Fruit fly (Drosophila melanogaster) whole organism, embryonic: Measurements from ENCODE around the gene Eip63E.

Source experiments
- BEAF-32 ChIP-seq: fragments of 200-800 bp; sonication (Bioruptor generic); optimal IDR thresholded peaks from 3 replicates; lab custom pipeline; 2017; ENCODE audit warnings: missing biosample characterization, missing genetic modification characterization, mild to moderate bottlenecking, moderate library complexity, missing genetic modification reagents
- CG10462 ChIP-seq: fragments of 200-800 bp; sonication (Bioruptor generic); optimal IDR thresholded peaks from 2 replicates; lab custom pipeline; 2016; ENCODE audit warnings: missing biosample characterization, missing genetic modification characterization
- CG11456 ChIP-seq: fragments of 200-800 bp; sonication (Bioruptor generic); IDR thresholded peaks from 3 replicates; pipeline ENCODE4 v1.3.6; 2022; ENCODE audit warnings: missing biosample characterization, missing genetic modification characterization
- CG13624 ChIP-seq: fragments of 200-800 bp; sonication (Bioruptor generic); optimal IDR thresholded peaks from 2 replicates; lab custom pipeline; 2016; ENCODE audit warnings: missing biosample characterization, missing genetic modification characterization
- CG13775 ChIP-seq: fragments of 200-800 bp; sonication (Bioruptor generic); optimal IDR thresholded peaks from 3 replicates; lab custom pipeline; 2017; ENCODE audit warnings: missing biosample characterization, mild to moderate bottlenecking, missing genetic modification characterization
- CG14860 ChIP-seq: fragments of 200-800 bp; sonication (Bioruptor generic); IDR thresholded peaks from 3 replicates; pipeline ENCODE4 v1.3.6; 2022; ENCODE audit warnings: missing biosample characterization, missing genetic modification characterization; ENCODE audit not compliant: partially characterized antibody
- CG17359 ChIP-seq: fragments of 200-800 bp; sonication (Bioruptor generic); optimal IDR thresholded peaks from 3 replicates; lab custom pipeline; 2018; ENCODE audit warnings: missing biosample characterization, mild to moderate bottlenecking, missing genetic modification characterization, moderate library complexity
- CG18011 ChIP-seq: fragments of 200-800 bp; sonication (Bioruptor generic); optimal IDR thresholded peaks from 2 replicates; lab custom pipeline; 2017; ENCODE audit warnings: missing biosample characterization, missing genetic modification characterization, mild to moderate bottlenecking, moderate library complexity, missing genotype
- CG18262 ChIP-seq: fragments of 200-800 bp; optimal IDR thresholded peaks from 3 replicates; lab custom pipeline; 2019; ENCODE audit warnings: missing biosample characterization, mild to moderate bottlenecking, missing genetic modification characterization, moderate library complexity
- CG3163 ChIP-seq: fragments of 200-800 bp; sonication (Bioruptor generic); optimal IDR thresholded peaks from 3 replicates; lab custom pipeline; 2016; ENCODE audit warnings: missing biosample characterization, missing genetic modification characterization
- CG32532 ChIP-seq: fragments of 200-800 bp; sonication (Bioruptor generic); IDR thresholded peaks from 2 replicates; pipeline ENCODE4 v1.3.6; 2022; ENCODE audit warnings: missing biosample characterization, missing genetic modification characterization
- CG33557 ChIP-seq: fragments of 200-800 bp; sonication (Bioruptor generic); optimal IDR thresholded peaks from 2 replicates; lab custom pipeline; 2019; ENCODE audit warnings: missing biosample characterization, mild to moderate bottlenecking, missing genetic modification characterization, moderate library complexity
- CG4854 ChIP-seq: fragments of 200-800 bp; sonication (Bioruptor generic); optimal IDR thresholded peaks from 2 replicates; lab custom pipeline; 2016; ENCODE audit warnings: missing biosample characterization, missing genetic modification characterization, inconsistent platforms
- CG6175 ChIP-seq: fragments of 200-800 bp; sonication (Bioruptor generic); IDR thresholded peaks from 3 replicates; pipeline ENCODE4 v1.3.6; 2022; ENCODE audit warnings: missing biosample characterization, missing genetic modification characterization
- CG6689 ChIP-seq: fragments of 200-800 bp; sonication (Bioruptor generic); IDR thresholded peaks from 2 replicates; pipeline ENCODE4 v1.3.6; 2022; ENCODE audit warnings: missing biosample characterization, missing genetic modification characterization
- CG6791 ChIP-seq: fragments of 200-800 bp; sonication (Bioruptor generic); IDR thresholded peaks from 3 replicates; pipeline ENCODE4 v1.3.6; 2022; ENCODE audit warnings: missing biosample characterization, missing genetic modification characterization; ENCODE audit not compliant: partially characterized antibody
- D ChIP-seq, 2 experiments: fragments of 200-800 bp in 1 of 2; fragments of >200 bp in 1 of 2; sonication (Bioruptor generic) in 1 of 2; optimal IDR thresholded peaks; 2 replicates in 1 of 2; 3 replicates in 1 of 2; lab custom pipeline; 2017; ENCODE audit warnings: mild to moderate bottlenecking in 1 of 2, missing biosample characterization in 1 of 2, missing genetic modification characterization in 1 of 2, missing genetic modification reagents in 1 of 2
- Dll ChIP-seq: fragments of 200-800 bp; sonication (Bioruptor generic); IDR thresholded peaks from 4 replicates; pipeline ENCODE4 v1.3.6; 2022; ENCODE audit warnings: missing biosample characterization, missing genetic modification characterization; ENCODE audit not compliant: partially characterized antibody
- Doc2 ChIP-seq: fragments of 200-800 bp; sonication (Bioruptor generic); IDR thresholded peaks from 2 replicates; pipeline ENCODE4 v1.3.6; 2022; ENCODE audit warnings: missing biosample characterization, missing genetic modification characterization
- HLH4C ChIP-seq: fragments of 200-800 bp; sonication (Bioruptor generic); IDR thresholded peaks from 3 replicates; pipeline ENCODE4 v1.3.6; 2022; ENCODE audit warnings: missing biosample characterization, missing genetic modification characterization; ENCODE audit not compliant: partially characterized antibody
- Hr51 ChIP-seq, 2 experiments: fragments of 200-800 bp; sonication (Bioruptor generic); optimal IDR thresholded peaks; 2 replicates in 1 of 2; 3 replicates in 1 of 2; lab custom pipeline; 2016 to 2018; ENCODE audit warnings: missing biosample characterization in 2 of 2, missing genetic modification characterization in 2 of 2, mild to moderate bottlenecking in 1 of 2, moderate library complexity in 1 of 2
- Jarid2 ChIP-seq: fragments of 200-800 bp; sonication (Bioruptor generic); optimal IDR thresholded peaks from 3 replicates; lab custom pipeline; 2017; ENCODE audit warnings: mild to moderate bottlenecking, missing biosample characterization, missing genetic modification reagents, missing genetic modification characterization
- Lhr ChIP-seq: fragments of 200-800 bp; sonication (Bioruptor generic); optimal IDR thresholded peaks from 3 replicates; lab custom pipeline; 2017; ENCODE audit warnings: mild to moderate bottlenecking, missing biosample characterization, missing genetic modification reagents, missing genetic modification characterization
- MBD-R2 ChIP-seq: fragments of 200-800 bp; sonication (Bioruptor generic); IDR thresholded peaks from 2 replicates; pipeline ENCODE4 v1.3.6; 2022; ENCODE audit warnings: missing biosample characterization, missing genetic modification characterization
- NC2β ChIP-seq: fragments of 200-800 bp; sonication (Bioruptor generic); optimal IDR thresholded peaks from 2 replicates; lab custom pipeline; 2016; ENCODE audit warnings: missing biosample characterization, missing genetic modification characterization
- PHDP ChIP-seq: fragments of 200-800 bp; sonication (Bioruptor generic); optimal IDR thresholded peaks from 3 replicates; lab custom pipeline; 2018; ENCODE audit warnings: missing biosample characterization, mild to moderate bottlenecking, missing genetic modification characterization, moderate library complexity
- Scr ChIP-seq: fragments of 200-800 bp; sonication (Bioruptor generic); IDR thresholded peaks from 2 replicates; pipeline ENCODE4 v1.3.6; 2022; ENCODE audit warnings: missing biosample characterization, missing genetic modification characterization; ENCODE audit not compliant: partially characterized antibody
- Sry-β ChIP-seq: fragments of 200-800 bp; sonication (Bioruptor generic); optimal IDR thresholded peaks from 2 replicates; lab custom pipeline; 2018; ENCODE audit warnings: missing biosample characterization, mild to moderate bottlenecking, missing genetic modification characterization, moderate library complexity
- ara ChIP-seq: fragments of 200-800 bp; sonication (Bioruptor generic); IDR thresholded peaks from 2 replicates; pipeline ENCODE4 v1.3.6; 2022; ENCODE audit warnings: missing biosample characterization, missing genetic modification characterization
- caup ChIP-seq: fragments of 200-800 bp; sonication (Bioruptor generic); optimal IDR thresholded peaks from 3 replicates; lab custom pipeline; 2017; ENCODE audit warnings: missing biosample characterization, mild to moderate bottlenecking, missing genetic modification characterization, moderate library complexity; ENCODE audit not compliant: severe bottlenecking
- chn ChIP-seq: fragments of 200-800 bp; sonication (Bioruptor generic); optimal IDR thresholded peaks from 2 replicates; lab custom pipeline; 2016; ENCODE audit warnings: missing biosample characterization, missing genetic modification characterization
- danr ChIP-seq: fragments of 200-800 bp; sonication (Bioruptor generic); IDR thresholded peaks from 2 replicates; pipeline ENCODE4 v1.3.6; 2022; ENCODE audit warnings: missing biosample characterization, missing genetic modification characterization
- dmrt99B ChIP-seq: fragments of 200-800 bp; sonication (Bioruptor generic); optimal IDR thresholded peaks from 2 replicates; lab custom pipeline; 2018; ENCODE audit warnings: missing biosample characterization, mild to moderate bottlenecking, missing genetic modification characterization, moderate library complexity
- eyg ChIP-seq: fragments of 200-800 bp; sonication (Bioruptor generic); optimal IDR thresholded peaks from 3 replicates; lab custom pipeline; 2016; ENCODE audit warnings: missing biosample characterization, missing genetic modification characterization
- fd102C ChIP-seq: fragments of 200-800 bp; sonication (Bioruptor generic); optimal IDR thresholded peaks from 2 replicates; lab custom pipeline; 2018; ENCODE audit warnings: missing biosample characterization, mild to moderate bottlenecking, missing genetic modification characterization, moderate library complexity
- gro ChIP-seq: fragments of 200-800 bp; sonication (Bioruptor generic); optimal IDR thresholded peaks from 2 replicates; lab custom pipeline; 2016; ENCODE audit warnings: missing biosample characterization, missing genetic modification characterization
- ham ChIP-seq: fragments of 200-800 bp; sonication (Bioruptor generic); IDR thresholded peaks from 2 replicates; pipeline ENCODE4 v1.3.6; 2022; ENCODE audit warnings: missing biosample characterization, missing genetic modification characterization
- ken ChIP-seq: fragments of 200-800 bp; sonication (Bioruptor generic); IDR thresholded peaks from 3 replicates; pipeline ENCODE4 v1.3.6; 2022; ENCODE audit warnings: missing biosample characterization, missing genetic modification characterization
- klu ChIP-seq: fragments of 200-800 bp; sonication (Bioruptor generic); IDR thresholded peaks from 2 replicates; pipeline ENCODE4 v1.3.6; 2022; ENCODE audit warnings: missing biosample characterization, missing genetic modification characterization
- odd ChIP-seq: fragments of 200-800 bp; sonication (Bioruptor generic); optimal IDR thresholded peaks from 2 replicates; lab custom pipeline; 2017; ENCODE audit warnings: missing biosample characterization, mild to moderate bottlenecking, missing genetic modification characterization
- prd ChIP-seq, 3 experiments: fragments of >200 bp in 2 of 3; fragments of 200-800 bp in 1 of 3; sonication (Bioruptor generic) in 1 of 3; optimal IDR thresholded peaks in 2 of 3; IDR thresholded peaks in 1 of 3; 2 replicates in 2 of 3; 3 replicates in 1 of 3; pipeline versions ENCODE4 v1.3.6 to Lab custom; 2017 to 2022; ENCODE audit warnings: missing biosample characterization in 1 of 3, missing genetic modification characterization in 1 of 3
- salm ChIP-seq: fragments of 200-800 bp; sonication (Bioruptor generic); optimal IDR thresholded peaks from 2 replicates; lab custom pipeline; 2018; ENCODE audit warnings: missing biosample characterization, mild to moderate bottlenecking, missing genetic modification characterization
- schlank ChIP-seq: fragments of 200-800 bp; sonication (Bioruptor generic); optimal IDR thresholded peaks from 2 replicates; lab custom pipeline; 2018; ENCODE audit warnings: missing biosample characterization, mild to moderate bottlenecking, missing genetic modification characterization
- sens ChIP-seq: fragments of 200-800 bp; sonication (Bioruptor generic); peaks from one replicate; lab custom pipeline; 2016; ENCODE audit warnings: missing biosample characterization, missing genetic modification characterization
- zen2 ChIP-seq: fragments of 200-800 bp; sonication (Bioruptor generic); IDR thresholded peaks from 3 replicates; pipeline ENCODE4 v1.3.6; 2022; ENCODE audit warnings: missing biosample characterization, missing genetic modification characterization; ENCODE audit not compliant: partially characterized antibody

The Eip63E gene

DNA sequence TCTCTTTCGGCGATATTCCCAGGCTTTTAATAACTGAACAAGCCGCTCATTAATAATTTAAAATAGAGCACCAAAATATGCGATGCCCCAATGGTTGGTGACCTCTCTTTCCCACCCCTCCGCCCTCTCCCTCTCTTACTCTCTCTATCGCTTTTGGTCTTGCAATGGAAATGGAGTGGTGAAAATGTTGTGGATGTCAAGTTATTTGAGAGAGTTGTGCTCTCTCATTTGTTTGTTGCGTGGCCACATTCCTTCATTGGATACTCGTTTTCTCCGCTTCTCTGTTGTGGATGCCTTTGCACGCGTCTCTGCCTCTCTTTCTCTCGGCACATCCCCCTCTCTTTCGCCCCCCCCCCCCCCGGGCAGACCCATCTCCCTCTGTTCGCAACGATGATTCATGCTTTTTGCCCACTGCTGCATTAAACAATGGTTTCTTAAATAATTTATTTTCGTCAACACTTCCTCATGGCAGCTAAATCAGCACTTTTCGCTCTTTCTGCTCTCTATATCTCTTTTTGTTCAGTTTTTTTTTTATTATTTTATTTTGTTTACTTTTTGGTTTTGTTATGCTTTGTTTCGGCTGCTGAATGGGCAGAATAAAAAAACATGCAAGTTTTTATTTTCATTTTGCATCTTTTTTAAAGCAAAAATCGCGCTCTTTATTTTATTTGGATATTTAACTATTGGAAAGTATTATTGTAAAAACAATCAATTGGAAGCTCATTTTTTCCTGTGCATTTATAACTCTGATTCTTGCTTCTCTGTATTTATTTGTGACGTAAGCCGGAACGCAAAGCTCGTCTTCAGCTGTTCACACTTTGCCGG lies 27.2 kb downstream of the Eip63E start (continued):
- TF ChIP-seq zen2 (GFP tag; lab: Robert Waterston, UW): peak; percentile 53; the same call in 1 of the 3 replicates
- no peak for TF ChIP-seq D (optimal IDR thresholded peaks at IDR 0.05; lab: Kevin White, UChicago)
- TF ChIP-seq D (GFP tag; optimal IDR thresholded peaks at IDR 0.05; lab: Kevin White, UChicago): peak; percentile 24
- TF ChIP-seq ken (GFP tag; lab: Robert Waterston, UW): no peak
- TF ChIP-seq CG13775 (GFP tag; lab: Kevin White, UChicago): peak; percentile 56
- no peak for TF ChIP-seq chn (GFP tag; lab: Kevin White, UChicago)
- TF ChIP-seq Scr (GFP tag; lab: Robert Waterston, UW): peak; percentile 9; the same call in 1 of the 2 replicates
- 0 out of 3 replicates have a peak, but pooled peaks have one; percentile 41 for TF ChIP-seq HLH4C (GFP tag; lab: Robert Waterston, UW)
- peak; percentile 61 for TF ChIP-seq CG18262 (tag; lab: Kevin White, UChicago)
- TF ChIP-seq PHDP (tag; lab: Kevin White, UChicago): peak; percentile 9
- TF ChIP-seq CG13624: peak; percentile 13

DNA sequence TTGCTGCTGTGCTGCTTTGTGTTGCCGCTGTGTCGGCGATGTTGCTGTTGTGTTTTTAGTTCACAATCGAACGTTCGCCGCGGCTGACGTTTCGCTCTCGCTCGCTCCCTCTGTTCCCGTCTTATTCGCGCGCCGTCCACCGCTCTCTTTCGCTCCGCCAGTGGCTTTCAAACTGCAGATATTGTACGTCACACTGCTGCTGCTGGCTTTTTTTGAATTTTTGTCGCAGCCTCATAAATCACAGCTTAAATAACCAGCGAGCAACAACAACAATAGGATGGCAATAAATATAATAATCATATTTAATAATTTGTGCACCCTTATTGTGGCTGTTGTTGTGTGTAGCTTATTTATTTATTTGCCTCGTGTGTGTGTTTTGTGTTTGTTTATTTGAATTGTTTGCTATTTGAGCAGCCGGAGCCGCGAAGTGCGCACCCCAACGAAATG lies 28.0 kb downstream of the Eip63E start:
- TF ChIP-seq CG18011 (GFP tag; lab: Kevin White, UChicago) (no peak), sens (peak; percentile 82), odd (peak; percentile 10), Sry-β (GFP tag; lab: Kevin White, UChicago) (no peak), BEAF-32 (no peak), CG4854 (GFP tag; lab: Kevin White, UChicago) (peak; percentile 31), schlank (tag; lab: Kevin White, UChicago) (peak; percentile 73), Hr51 (GFP tag; optimal IDR thresholded peaks at IDR 0.05; lab: Kevin White, UChicago) (no peak), gro (GFP tag; lab: Kevin White, UChicago) (no peak), Dll (no peak), CG10462 (no peak), caup (peak; percentile 79), CG3163 (peak; percentile 73), CG17359 (tag; lab: Kevin White, UChicago) (peak; percentile 32), Lhr (peak; percentile 42), CG11456 (GFP tag; lab: Robert Waterston, UW) (no peak), CG32532 (GFP tag; lab: Robert Waterston, UW) (no peak), salm (tag; lab: Kevin White, UChicago) (peak; percentile 52), CG33557 (GFP tag; lab: Kevin White, UChicago) (peak; percentile 22), Doc2 (GFP tag; lab: Robert Waterston, UW) (no peak), ara (GFP tag; lab: Robert Waterston, UW) (peak; percentile 33; the same call in 1 of the 2 replicates), CG14860 (GFP tag; lab: Robert Waterston, UW) (no peak), fd102C (no peak), MBD-R2 (GFP tag; lab: Robert Waterston, UW) (no peak; the same call in 1 of the 2 replicates), CG6791 (GFP tag; lab: Robert Waterston, UW) (peak; percentile 61; the same call in 2 of the 3 replicates), klu (GFP tag; lab: Robert Waterston, UW) (no peak), Jarid2 (GFP tag; lab: Kevin White, UChicago) (peak; percentile 95), dmrt99B (tag; lab: Kevin White, UChicago) (no peak), NC2β (GFP tag; lab: Kevin White, UChicago) (no peak), prd (optimal IDR thresholded peaks at IDR 0.05; lab: Kevin White, UChicago) (no peak), prd (GFP tag; IDR thresholded peaks at IDR 0.05; lab: Robert Waterston, UW) (no peak), ham (GFP tag; lab: Robert Waterston, UW) (no peak), eyg (GFP tag; lab: Kevin White, UChicago) (no peak), danr (GFP tag; lab: Robert Waterston, UW) (no peak), CG6689 (GFP tag; lab: Robert Waterston, UW) (no peak), CG6175 (no peak)
